Worm (Caenorhabditis elegans): ENCODE results near the gene R105.5.

R105.5 gene

DNA sequence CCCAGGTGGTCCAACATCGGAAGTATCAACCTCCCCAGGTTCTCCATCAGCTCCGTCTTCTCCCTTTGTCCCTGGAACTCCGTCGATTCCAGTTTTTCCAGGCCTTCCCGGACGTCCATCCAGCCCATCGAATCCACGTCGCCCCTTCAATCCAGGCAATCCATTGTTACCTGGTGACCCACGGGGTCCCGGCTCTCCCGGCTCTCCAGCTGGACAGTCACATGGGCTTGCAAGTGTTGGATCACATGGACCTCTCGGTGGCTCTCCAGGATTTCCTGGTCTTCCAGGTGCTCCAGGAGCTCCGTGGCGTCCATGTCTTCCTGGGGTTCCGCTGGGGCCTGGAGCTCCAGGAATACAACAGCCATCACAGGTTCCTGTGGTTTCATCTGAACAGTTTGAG lies 27.4 kb upstream of the R105.5 start:
- TF ChIP-seq php-3 (GFP tag; IDR thresholded peaks at IDR 0.05) (peak; percentile 5; the same call in 1 of the 2 replicates), zag-1 (tag; optimal IDR thresholded peaks at IDR 0.05) (no peak), ceh-82 (tag; optimal IDR thresholded peaks at IDR 0.05) (no peak), nhr-102 (tag; optimal IDR thresholded peaks at IDR 0.05) (no peak), mxl-3 (GFP tag; optimal IDR thresholded peaks at IDR 0.05) (no peak), snpc-4 (tag; optimal IDR thresholded peaks at IDR 0.05) (no peak), F10B5.3 (tag; optimal IDR thresholded peaks at IDR 0.05) (no peak), tra-1 (GFP tag; IDR thresholded peaks at IDR 0.05) (no peak), unc-62 (GFP tag; optimal IDR thresholded peaks at IDR 0.05 in 1 of 2) (no peak), unc-62 (tag; optimal IDR thresholded peaks at IDR 0.05) (no peak), jun-1 (tag; optimal IDR thresholded peaks at IDR 0.05) (no peak), set-16 (GFP tag; IDR thresholded peaks at IDR 0.05) (peak; percentile 90), D1046.2 (GFP tag; IDR thresholded peaks at IDR 0.05) (no peak), R02D3.7 (tag; optimal IDR thresholded peaks at IDR 0.05) (no peak), aly-2 (tag; optimal IDR thresholded peaks at IDR 0.05) (no peak), madf-5 (GFP tag; IDR thresholded peaks at IDR 0.05) (0 out of 4 replicates have a peak, but pooled peaks of 1 of the 2 experiments have one; percentile 4)

- TF ChIP-seq ZK337.2 (GFP tag; IDR thresholded peaks at IDR 0.05) (no peak), ces-1 (GFP tag; optimal IDR thresholded peaks at IDR 0.05) (no peak), unc-39 (tag; optimal IDR thresholded peaks at IDR 0.05) (no peak), daf-19 (GFP tag; conservative IDR thresholded peaks at IDR 0.05) (no peak), Y105C5A.15 (GFP tag; IDR thresholded peaks at IDR 0.05) (no peak), Y48G9A.11 (GFP tag; IDR thresholded peaks at IDR 0.05) (no peak), nhr-11 (tag; optimal IDR thresholded peaks at IDR 0.05) (no peak), php-3 (GFP tag; IDR thresholded peaks at IDR 0.05) (no peak)
These were observed 26.5 kb upstream of the R105.5 start, which contains the start of gene col-110 for ce11 chrIV:4609568-4609967. Gene col-110, minus strand, starts transcription at chrIV:4609668.

ce11 chrIV:4611740-4612139 lies 24.4 kb upstream of the R105.5 start:
- TF ChIP-seq dpl-1 (GFP tag; optimal IDR thresholded peaks at IDR 0.05) (no peak), aha-1 (tag) (peak; percentile 38), lim-7 (GFP tag; IDR thresholded peaks at IDR 0.05) (0 out of 2 replicates have a peak, but pooled peaks have one; percentile 27), cey-2 (tag; optimal IDR thresholded peaks at IDR 0.05; ENCODE audit: borderline replicate concordance, insufficient read depth) (no peak), mep-1 (tag; optimal IDR thresholded peaks at IDR 0.05) (no peak), nhr-25 (tag; optimal IDR thresholded peaks at IDR 0.05; ENCODE audit: borderline replicate concordance, insufficient read depth) (no peak), unc-130 (GFP tag; optimal IDR thresholded peaks at IDR 0.05) (no peak), ceh-44 (GFP tag; IDR thresholded peaks at IDR 0.05) (no peak), F37D6.2 (tag; optimal IDR thresholded peaks at IDR 0.05) (no peak), ceh-32 (tag; optimal IDR thresholded peaks at IDR 0.05; ENCODE audit: poor library complexity) (no peak), ztf-11 (tag; optimal IDR thresholded peaks at IDR 0.05) (no peak)

DNA sequence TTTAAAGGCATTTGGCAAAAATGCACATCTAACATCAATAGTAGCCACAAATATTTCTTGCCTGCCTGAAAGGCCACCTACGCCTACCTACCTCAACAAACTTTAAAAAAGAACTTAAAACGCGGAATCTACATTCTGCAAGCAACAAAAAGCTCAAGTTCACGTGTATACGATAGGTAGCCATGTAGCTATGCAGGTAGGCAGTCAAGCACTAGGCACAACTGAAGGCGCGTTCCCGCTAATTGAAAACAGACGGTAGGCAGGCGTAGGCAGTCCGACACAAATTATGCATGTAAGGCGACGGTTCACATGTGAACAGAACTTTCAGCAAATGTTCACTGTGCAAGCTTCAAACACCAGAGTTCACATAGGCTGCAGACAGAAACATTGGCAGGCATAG lies 23.5 kb upstream of the R105.5 start:
- TF ChIP-seq tag-97 (GFP tag; IDR thresholded peaks at IDR 0.05) (no peak), unc-62 (GFP tag; optimal IDR thresholded peaks at IDR 0.05 in 1 of 2) (peak in 1 of 2 experiments; percentile 77), unc-62 (tag; optimal IDR thresholded peaks at IDR 0.05) (no peak), saeg-2 (GFP tag; IDR thresholded peaks at IDR 0.05) (peak; percentile 35; the same call in 1 of the 2 replicates), egl-27 (tag; optimal IDR thresholded peaks at IDR 0.05) (no peak), aha-1 (tag) (peak; percentile 88)

All from whole organism, L4 larva.